Worm (Caenorhabditis elegans) whole organism, L4 larva: Measurements from ENCODE around the gene enee-1.

Experiments
- F10B5.3 ChIP-seq: sonication (generic microtip); optimal IDR thresholded peaks from 2 replicates; lab custom pipeline; 2016; ENCODE audit warnings: mild to moderate bottlenecking, missing genetic modification characterization, missing compliant biosample characterization
- Y48G9A.11 ChIP-seq: fragments of 200-800 bp; sonication (Bioruptor generic); IDR thresholded peaks from 2 replicates; pipeline ENCODE4 v1.3.6; 2022; ENCODE audit warnings: missing genetic modification reagents, missing genetic modification characterization, missing compliant biosample characterization
- aly-2 ChIP-seq: sonication (generic microtip); optimal IDR thresholded peaks from 2 replicates; lab custom pipeline; 2018; ENCODE audit warnings: missing biosample characterization, missing genetic modification characterization
- lin-13 ChIP-seq: fragments of 150-350 bp; optimal IDR thresholded peaks from 2 replicates; lab custom pipeline; 2014; ENCODE audit warnings: missing biosample characterization, missing genetic modification reagents, missing genetic modification characterization
- unc-39 ChIP-seq: sonication (generic microtip); optimal IDR thresholded peaks from 2 replicates; lab custom pipeline; 2017; ENCODE audit warnings: missing biosample characterization, missing genetic modification characterization
- unc-62 ChIP-seq, 3 experiments: fragments of 150-350 bp in 1 of 3; sonication (generic microtip); optimal IDR thresholded peaks in 2 of 3; peaks in 1 of 3; 1 replicate in 1 of 3; 2 replicates in 2 of 3; lab custom pipeline; 2014 to 2017; ENCODE audit warnings: missing biosample characterization in 3 of 3, missing genetic modification characterization in 3 of 3, missing genetic modification reagents in 3 of 3, missing genotype in 1 of 3

DNA sequence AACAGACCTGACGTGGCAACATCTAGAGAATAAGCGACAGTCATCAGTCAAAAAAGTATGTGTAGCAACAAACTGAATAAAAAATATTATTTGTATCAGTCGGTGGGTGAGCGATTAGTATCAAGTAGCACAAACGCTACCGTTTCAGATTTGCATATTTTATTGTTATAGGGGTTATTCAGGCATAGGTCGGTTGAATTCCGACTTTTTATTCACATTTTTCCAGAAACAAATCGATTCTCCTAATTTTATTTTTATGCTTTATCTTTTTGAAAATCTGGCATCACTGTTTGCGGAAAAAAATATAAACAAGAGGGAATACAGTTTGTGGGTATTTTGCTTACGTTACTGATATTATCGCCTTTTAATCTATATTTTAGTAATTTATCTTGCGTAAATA is 12.7 kb upstream of the enee-1 start, which contains the start of gene best-4:
- TF ChIP-seq aly-2 (tag; lab: Kevin White, UChicago) = no peak
- no peak for TF ChIP-seq F10B5.3 (tag; lab: Kevin White, UChicago)
- no peak for TF ChIP-seq unc-39
- TF ChIP-seq unc-62 (GFP tag; optimal IDR thresholded peaks at IDR 0.05 in 1 of 2; lab: Kevin White, UChicago) = no peak
- no peak for TF ChIP-seq unc-62 (tag; optimal IDR thresholded peaks at IDR 0.05; lab: Kevin White, UChicago)
- no peak for TF ChIP-seq Y48G9A.11 (GFP tag; lab: Robert Waterston, UW)
- no peak for TF ChIP-seq lin-13 (GFP tag; lab: Kevin White, UChicago)
